Worm (Caenorhabditis elegans): ENCODE measurements around the gene T09B9.5.

DNA sequence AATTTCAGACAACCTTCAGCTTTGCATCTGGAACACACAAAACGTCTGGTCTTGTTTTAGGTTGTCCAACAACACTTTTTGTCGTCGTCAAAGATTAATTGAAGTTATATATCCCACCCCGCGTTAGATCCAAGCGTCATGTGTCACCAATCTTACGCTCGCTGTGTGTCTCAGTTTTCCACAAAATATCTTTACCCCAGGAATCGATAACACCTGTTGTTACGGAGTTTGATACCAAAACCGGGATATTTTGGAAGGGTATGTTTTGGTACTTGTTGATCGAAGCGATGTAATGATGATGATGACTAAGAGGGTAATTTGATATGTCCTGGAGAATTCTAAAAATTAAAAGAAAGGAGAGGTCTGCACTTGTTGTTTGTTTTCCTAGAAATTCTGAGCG, 42.1 kb upstream of the T09B9.5 start:
- no peak for TF ChIP-seq ama-1 (optimal IDR thresholded peaks at IDR 0.05)
- TF ChIP-seq aly-1 (tag; optimal IDR thresholded peaks at IDR 0.05) = no peak
- TF ChIP-seq B0310.2 (tag; optimal IDR thresholded peaks at IDR 0.05) = no peak
